Worm (Caenorhabditis elegans) whole organism, L2 larva: ENCODE results near the gene srh-72.

ENCODE experiments used
- R02D3.7 ChIP-seq: fragments of 150-350 bp; optimal IDR thresholded peaks from 2 replicates; lab custom pipeline; 2014; ENCODE audit warnings: missing biosample characterization, missing genetic modification characterization
- alr-1 ChIP-seq: fragments of 150-350 bp; optimal IDR thresholded peaks from 2 replicates; lab custom pipeline; 2014; ENCODE audit warnings: missing biosample characterization, missing genetic modification characterization
- aly-2 ChIP-seq: fragments of 150-350 bp; optimal IDR thresholded peaks from 2 replicates; lab custom pipeline; 2014; ENCODE audit warnings: missing biosample characterization, missing genetic modification characterization
- ama-1 ChIP-seq: fragments of 150-350 bp; optimal IDR thresholded peaks from 2 replicates; lab custom pipeline; 2018; ENCODE audit warnings: inconsistent platforms
- ceh-82 ChIP-seq: fragments of 150-350 bp; optimal IDR thresholded peaks from 2 replicates; lab custom pipeline; 2014; ENCODE audit warnings: missing biosample characterization, missing genetic modification characterization
- egl-27 ChIP-seq: sonication (generic microtip); optimal IDR thresholded peaks from 3 replicates; lab custom pipeline; 2017; ENCODE audit warnings: missing biosample characterization, missing genetic modification reagents, missing genetic modification characterization
- elt-1 ChIP-seq: fragments of 150-350 bp; optimal IDR thresholded peaks from 2 replicates; lab custom pipeline; 2014; ENCODE audit warnings: missing biosample characterization, missing genetic modification characterization
- elt-3 ChIP-seq: sonication (generic microtip); optimal IDR thresholded peaks from 2 replicates; lab custom pipeline; 2017; ENCODE audit warnings: missing biosample characterization, missing genetic modification characterization
- lin-11 ChIP-seq: fragments of 150-350 bp; sonication (generic microtip); optimal IDR thresholded peaks from 2 replicates; lab custom pipeline; 2014; ENCODE audit warnings: missing biosample characterization, missing genetic modification characterization, inconsistent platforms, mixed read lengths
- nhr-11 ChIP-seq: fragments of 150-350 bp; optimal IDR thresholded peaks from 2 replicates; lab custom pipeline; 2014; ENCODE audit warnings: missing biosample characterization, missing genetic modification characterization
- nhr-12 ChIP-seq: fragments of 150-350 bp; optimal IDR thresholded peaks from 2 replicates; lab custom pipeline; 2014; ENCODE audit warnings: missing biosample characterization, missing genetic modification characterization
- nhr-21 ChIP-seq: fragments of 150-350 bp; optimal IDR thresholded peaks from 2 replicates; lab custom pipeline; 2014; ENCODE audit warnings: missing biosample characterization, missing genetic modification characterization
- nhr-25 ChIP-seq: fragments of 150-350 bp; sonication (generic microtip); optimal IDR thresholded peaks from 3 replicates; lab custom pipeline; 2014; ENCODE audit warnings: missing biosample characterization, missing genetic modification characterization
- nhr-77 ChIP-seq: fragments of 150-350 bp; optimal IDR thresholded peaks from 2 replicates; lab custom pipeline; 2014; ENCODE audit warnings: missing biosample characterization, missing genetic modification characterization
- sma-9 ChIP-seq, 2 experiments: fragments of 150-350 bp in 1 of 2; sonication (generic microtip) in 1 of 2; optimal IDR thresholded peaks; 2 replicates each; lab custom pipeline; 2014 to 2016; ENCODE audit warnings: missing genetic modification characterization in 2 of 2, mild to moderate bottlenecking in 1 of 2, missing biosample characterization in 1 of 2, missing compliant biosample characterization in 1 of 2, missing genetic modification reagents in 1 of 2, moderate library complexity in 1 of 2
- zag-1 ChIP-seq: fragments of 150-350 bp; optimal IDR thresholded peaks from 2 replicates; lab custom pipeline; 2014; ENCODE audit warnings: missing biosample characterization, missing genetic modification characterization
- ztf-11 ChIP-seq: sonication (generic microtip); optimal IDR thresholded peaks from 2 replicates; lab custom pipeline; 2017; ENCODE audit warnings: missing biosample characterization, missing genetic modification characterization

Gene srh-72

DNA sequence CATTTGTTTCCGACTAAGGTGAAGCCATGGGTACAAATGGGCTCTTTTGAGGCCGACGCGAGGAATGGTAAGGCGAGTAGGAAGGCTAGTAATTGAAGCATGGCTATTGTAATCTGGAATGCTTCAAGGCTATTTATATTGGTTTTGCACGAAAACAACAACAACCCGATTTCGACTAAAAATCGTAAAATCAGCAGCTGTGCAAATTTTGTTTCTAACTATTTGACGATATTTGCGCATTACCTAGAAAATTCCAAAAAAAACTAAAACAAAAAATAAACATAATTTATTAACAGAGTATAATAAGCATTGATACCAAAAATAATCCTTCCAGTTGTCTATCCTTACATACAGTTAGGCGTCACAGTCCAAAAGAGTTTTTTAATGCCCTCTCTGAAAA, 45.3 kb downstream of the srh-72 start, which contains the start of gene clec-20:
Gene clec-20, minus strand, starts transcription at position 101 of the 400 bp plus-strand sequence.
- no peak for TF ChIP-seq nhr-25 (tag; lab: Kevin White, UChicago)
- no peak for TF ChIP-seq nhr-77 (tag; lab: Kevin White, UChicago)
- TF ChIP-seq sma-9 (GFP tag; optimal IDR thresholded peaks at IDR 0.05; lab: Kevin White, UChicago), result no peak
- no peak for TF ChIP-seq sma-9 (tag; optimal IDR thresholded peaks at IDR 0.05; lab: Kevin White, UChicago)
- TF ChIP-seq zag-1 (tag; lab: Kevin White, UChicago), result no peak
- TF ChIP-seq nhr-12 (tag; lab: Kevin White, UChicago), result no peak
- no peak for TF ChIP-seq R02D3.7
- no peak for TF ChIP-seq alr-1 (tag; lab: Kevin White, UChicago)
- TF ChIP-seq nhr-21 (tag; lab: Kevin White, UChicago), result no peak
- no peak for TF ChIP-seq lin-11 (tag; lab: Kevin White, UChicago)
- no peak for TF ChIP-seq ztf-11

DNA sequence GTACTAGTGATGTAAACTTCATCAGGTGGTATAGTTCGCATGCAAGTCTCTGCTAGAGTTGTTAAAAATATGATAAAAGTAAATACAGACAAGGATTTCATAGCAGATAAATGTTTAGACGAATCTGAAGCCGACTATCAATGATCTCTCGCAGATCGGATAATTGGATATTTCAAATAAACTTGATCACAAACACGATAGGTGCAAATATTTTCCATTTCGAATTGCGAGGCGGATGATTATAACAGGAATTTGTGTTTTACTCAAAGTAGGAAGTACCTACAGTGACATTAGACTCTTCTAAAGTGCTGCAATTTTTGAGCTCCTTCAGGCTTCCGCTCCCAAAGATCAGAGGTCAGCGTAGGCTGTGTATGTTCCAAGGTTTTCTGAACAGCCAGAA, 50.6 kb downstream of the srh-72 start, which contains the start of gene T07H3.7:
Gene T07H3.7, minus strand, starts transcription at position 101 of the 400 bp plus-strand sequence.
- TF ChIP-seq lin-11 (tag; lab: Kevin White, UChicago) (no peak), egl-27 (no peak), nhr-21 (tag; lab: Kevin White, UChicago) (no peak), elt-1 (tag; lab: Kevin White, UChicago) (no peak), aly-2 (tag; lab: Kevin White, UChicago) (no peak), nhr-77 (tag; lab: Kevin White, UChicago) (no peak), ceh-82 (tag; lab: Kevin White, UChicago) (no peak), sma-9 (GFP tag; optimal IDR thresholded peaks at IDR 0.05; lab: Kevin White, UChicago) (no peak), sma-9 (tag; optimal IDR thresholded peaks at IDR 0.05; lab: Kevin White, UChicago) (no peak), nhr-11 (tag; lab: Kevin White, UChicago) (no peak), ama-1 (no peak), nhr-25 (tag; lab: Kevin White, UChicago) (no peak), elt-3 (tag; lab: Kevin White, UChicago) (no peak)
- TF ChIP-seq, all 48 proteins: peak for 0
